Worm (Caenorhabditis elegans) whole organism, L3 larva: ENCODE measurements around the gene hnd-1.
A peak's percentile ranks its signal among the peaks of the same experiment; 100 is the strongest.

Experiments used
- R02D3.7 ChIP-seq: fragments of 150-350 bp; optimal IDR thresholded peaks from 2 replicates; lab custom pipeline; 2014; ENCODE audit warnings: missing biosample characterization, missing genetic modification characterization
- ZK546.5 ChIP-seq: sonication (generic microtip); optimal IDR thresholded peaks from 2 replicates; lab custom pipeline; 2017; ENCODE audit warnings: missing biosample characterization, missing genetic modification characterization
- aly-2 ChIP-seq: fragments of 150-350 bp; optimal IDR thresholded peaks from 2 replicates; lab custom pipeline; 2014; ENCODE audit warnings: missing biosample characterization, missing genetic modification characterization
- ama-1 ChIP-seq: fragments of 150-350 bp; optimal IDR thresholded peaks from 2 replicates; lab custom pipeline; 2018
- ceh-16 ChIP-seq: sonication (generic microtip); optimal IDR thresholded peaks from 2 replicates; lab custom pipeline; 2017; ENCODE audit warnings: missing biosample characterization, missing genetic modification characterization
- ceh-28 ChIP-seq: fragments of 150-350 bp; optimal IDR thresholded peaks from 2 replicates; lab custom pipeline; 2014; ENCODE audit warnings: missing biosample characterization, missing genetic modification reagents, missing genetic modification characterization
- ceh-82 ChIP-seq: fragments of 150-350 bp; optimal IDR thresholded peaks from 2 replicates; lab custom pipeline; 2014; ENCODE audit warnings: missing biosample characterization, missing genetic modification characterization
- ceh-9 ChIP-seq: sonication (generic microtip); optimal IDR thresholded peaks from 2 replicates; lab custom pipeline; 2018; ENCODE audit warnings: missing biosample characterization, missing genetic modification characterization
- daf-12 ChIP-seq: fragments of 150-350 bp; optimal IDR thresholded peaks from 2 replicates; lab custom pipeline; 2014; ENCODE audit warnings: missing biosample characterization, missing genetic modification reagents, missing genetic modification characterization
- egl-27 ChIP-seq: sonication (generic microtip); optimal IDR thresholded peaks from 4 replicates; lab custom pipeline; 2017; ENCODE audit warnings: missing biosample characterization, missing genetic modification reagents, missing genetic modification characterization
- egl-5 ChIP-seq: fragments of 150-350 bp; optimal IDR thresholded peaks from 2 replicates; lab custom pipeline; 2017; ENCODE audit warnings: missing biosample characterization, missing genetic modification reagents, missing genetic modification characterization, inconsistent platforms
- elt-1 ChIP-seq: fragments of 150-350 bp; optimal IDR thresholded peaks from 2 replicates; lab custom pipeline; 2014; ENCODE audit warnings: missing biosample characterization, missing genetic modification characterization
- elt-2 ChIP-seq: sonication (generic microtip); optimal IDR thresholded peaks from 2 replicates; lab custom pipeline; 2016; ENCODE audit warnings: missing genetic modification reagents, mild to moderate bottlenecking, missing genetic modification characterization, missing compliant biosample characterization
- elt-3 ChIP-seq, 3 experiments: fragments of 150-350 bp in 1 of 3; sonication (generic microtip) in 2 of 3; optimal IDR thresholded peaks; 2 replicates in 2 of 3; 4 replicates in 1 of 3; lab custom pipeline; 2014 to 2017; ENCODE audit warnings: missing biosample characterization in 3 of 3, missing genetic modification characterization in 3 of 3
- eor-1 ChIP-seq, 2 experiments: fragments of 150-350 bp; optimal IDR thresholded peaks; 2 replicates each; lab custom pipeline; 2014 to 2018; ENCODE audit warnings: missing biosample characterization in 2 of 2, missing genetic modification characterization in 2 of 2
- fkh-10 ChIP-seq: sonication (generic microtip); optimal IDR thresholded peaks from 2 replicates; lab custom pipeline; 2017; ENCODE audit warnings: missing biosample characterization, missing genetic modification reagents, missing genetic modification characterization
- fkh-2 ChIP-seq: fragments of 150-350 bp; optimal IDR thresholded peaks from 2 replicates; lab custom pipeline; 2014; ENCODE audit warnings: missing biosample characterization, missing genetic modification reagents, missing genetic modification characterization
- fos-1 ChIP-seq: fragments of 150-350 bp; optimal IDR thresholded peaks from 2 replicates; lab custom pipeline; 2014; ENCODE audit warnings: missing biosample characterization, missing genetic modification characterization
- hmg-11 ChIP-seq: sonication (generic microtip); optimal IDR thresholded peaks from 2 replicates; lab custom pipeline; 2016; ENCODE audit warnings: missing genetic modification characterization, missing compliant biosample characterization
- jun-1 ChIP-seq: fragments of 150-350 bp; optimal IDR thresholded peaks from 2 replicates; lab custom pipeline; 2014; ENCODE audit warnings: missing biosample characterization, missing genetic modification reagents, missing genetic modification characterization
- lin-15B ChIP-seq: fragments of 150-350 bp; optimal IDR thresholded peaks from 2 replicates; lab custom pipeline; 2014; ENCODE audit warnings: missing biosample characterization, missing genetic modification characterization
- lin-39 ChIP-seq: fragments of 150-350 bp; optimal IDR thresholded peaks from 2 replicates; lab custom pipeline; 2018; ENCODE audit warnings: missing biosample characterization, missing genetic modification reagents, missing genetic modification characterization
- lsy-12 ChIP-seq: sonication (generic microtip); optimal IDR thresholded peaks from 2 replicates; lab custom pipeline; 2016; ENCODE audit warnings: mild to moderate bottlenecking, missing genetic modification characterization, missing compliant biosample characterization
- mdl-1 ChIP-seq: fragments of 150-350 bp; optimal IDR thresholded peaks from 2 replicates; lab custom pipeline; 2014; ENCODE audit warnings: missing biosample characterization, missing genetic modification characterization
- mml-1 ChIP-seq: fragments of 150-350 bp; sonication (generic microtip); optimal IDR thresholded peaks from 3 replicates; lab custom pipeline; 2014; ENCODE audit warnings: missing biosample characterization, missing genetic modification characterization
- nfya-1 ChIP-seq: sonication (generic microtip); optimal IDR thresholded peaks from 2 replicates; lab custom pipeline; 2017; ENCODE audit warnings: missing genetic modification characterization, mild to moderate bottlenecking, missing compliant biosample characterization, antibody characterized with exemption, moderate library complexity; ENCODE audit not compliant: insufficient read depth
- nhr-11 ChIP-seq: fragments of 150-350 bp; optimal IDR thresholded peaks from 2 replicates; lab custom pipeline; 2014; ENCODE audit warnings: missing biosample characterization, missing genetic modification characterization
- nhr-12 ChIP-seq: fragments of 150-350 bp; optimal IDR thresholded peaks from 2 replicates; lab custom pipeline; 2014; ENCODE audit warnings: missing biosample characterization, missing genetic modification characterization
- nhr-23 ChIP-seq: fragments of 150-350 bp; optimal IDR thresholded peaks from 2 replicates; lab custom pipeline; 2014; ENCODE audit warnings: missing biosample characterization, missing genetic modification reagents, missing genetic modification characterization
- nhr-237 ChIP-seq: fragments of 150-350 bp; optimal IDR thresholded peaks from 2 replicates; lab custom pipeline; 2014; ENCODE audit warnings: missing biosample characterization, missing genetic modification characterization
- nhr-25 ChIP-seq: sonication (generic microtip); optimal IDR thresholded peaks from 2 replicates; lab custom pipeline; 2017; ENCODE audit warnings: missing biosample characterization, missing genetic modification characterization
- nhr-28 ChIP-seq: fragments of 150-350 bp; optimal IDR thresholded peaks from 2 replicates; lab custom pipeline; 2014; ENCODE audit warnings: missing biosample characterization, missing genetic modification characterization
- nhr-43 ChIP-seq: sonication (generic microtip); optimal IDR thresholded peaks from 2 replicates; lab custom pipeline; 2016; ENCODE audit warnings: mild to moderate bottlenecking, missing genetic modification characterization, missing compliant biosample characterization; ENCODE audit not compliant: poor library complexity, severe bottlenecking
- nhr-67 ChIP-seq: fragments of 150-350 bp; optimal IDR thresholded peaks from 2 replicates; lab custom pipeline; 2014; ENCODE audit warnings: missing biosample characterization, missing genetic modification characterization
- nhr-76 ChIP-seq: fragments of 150-350 bp; sonication (generic microtip); optimal IDR thresholded peaks from 5 replicates; lab custom pipeline; 2014; ENCODE audit warnings: missing biosample characterization, missing genetic modification characterization
- nhr-77 ChIP-seq: fragments of 150-350 bp; optimal IDR thresholded peaks from 2 replicates; lab custom pipeline; 2014; ENCODE audit warnings: missing biosample characterization, missing genetic modification characterization
- pha-4 ChIP-seq: fragments of 150-350 bp; optimal IDR thresholded peaks from 2 replicates; lab custom pipeline; 2014; ENCODE audit warnings: missing biosample characterization, missing genetic modification reagents, missing genetic modification characterization
- pqm-1 ChIP-seq: fragments of 150-350 bp; optimal IDR thresholded peaks from 2 replicates; lab custom pipeline; 2017; ENCODE audit warnings: missing biosample characterization, missing genetic modification characterization, inconsistent platforms
- sea-2 ChIP-seq: fragments of 150-350 bp; sonication (generic microtip); optimal IDR thresholded peaks from 4 replicates; lab custom pipeline; 2014; ENCODE audit warnings: missing biosample characterization, missing genetic modification reagents, missing genetic modification characterization
- skn-1 ChIP-seq: fragments of 150-350 bp; optimal IDR thresholded peaks from 2 replicates; lab custom pipeline; 2014; ENCODE audit warnings: missing biosample characterization, missing genetic modification characterization
- snpc-4 ChIP-seq: fragments of 150-350 bp; optimal IDR thresholded peaks from 2 replicates; lab custom pipeline; 2014; ENCODE audit warnings: missing biosample characterization, missing genetic modification characterization
- tbx-2 ChIP-seq: sonication (generic microtip); optimal IDR thresholded peaks from 2 replicates; lab custom pipeline; 2016; ENCODE audit warnings: mild to moderate bottlenecking, missing genetic modification characterization, missing compliant biosample characterization
- unc-39 ChIP-seq: sonication (generic microtip); optimal IDR thresholded peaks from 4 replicates; lab custom pipeline; 2017; ENCODE audit warnings: missing biosample characterization, missing genetic modification characterization
- unc-62 ChIP-seq: fragments of 150-350 bp; sonication (generic microtip); optimal IDR thresholded peaks from 4 replicates; lab custom pipeline; 2014; ENCODE audit warnings: missing biosample characterization, missing genetic modification reagents, missing genetic modification characterization
- zag-1 ChIP-seq: fragments of 150-350 bp; optimal IDR thresholded peaks from 2 replicates; lab custom pipeline; 2014; ENCODE audit warnings: missing biosample characterization, missing genetic modification characterization
- ztf-11 ChIP-seq: fragments of 150-350 bp; optimal IDR thresholded peaks from 2 replicates; lab custom pipeline; 2014; ENCODE audit warnings: missing biosample characterization, missing genetic modification characterization
- ztf-4 ChIP-seq: fragments of 150-350 bp; optimal IDR thresholded peaks from 2 replicates; lab custom pipeline; 2014; ENCODE audit warnings: missing biosample characterization, missing genetic modification characterization

hnd-1 gene

ce11 chrX:11710229-11710628 lies 25.9 kb downstream of the hnd-1 start, which contains the start of gene C44C10.11:
Gene C44C10.11, minus strand, starts transcription at chrX:11710343.
- TF ChIP-seq elt-3 (tag; optimal IDR thresholded peaks at IDR 0.05; lab: Kevin White, UChicago) (no peak), tbx-2 (no peak), hmg-11 (tag; lab: Kevin White, UChicago) (peak; percentile 15), R02D3.7 (tag; lab: Kevin White, UChicago) (no peak), nhr-43 (tag; lab: Kevin White, UChicago) (no peak), nhr-11 (tag; lab: Kevin White, UChicago) (no peak), elt-1 (no peak), egl-27 (tag; lab: Kevin White, UChicago) (peak; percentile 17), unc-39 (tag; lab: Kevin White, UChicago) (no peak), nhr-12 (tag; lab: Kevin White, UChicago) (no peak), ZK546.5 (no peak), zag-1 (tag; lab: Kevin White, UChicago) (no peak), ama-1 (lab: Kevin White, UChicago) (no peak), lin-15B (tag; lab: Kevin White, UChicago) (no peak), nhr-67 (tag; lab: Kevin White, UChicago) (no peak), nhr-23 (tag; lab: Kevin White, UChicago) (peak; percentile 33), fos-1 (tag; lab: Kevin White, UChicago) (no peak), mml-1 (tag; lab: Kevin White, UChicago) (no peak), nhr-25 (tag; lab: Kevin White, UChicago) (peak; percentile 49), nhr-28 (tag; lab: Kevin White, UChicago) (no peak), nfya-1 (peak; percentile 65), egl-5 (tag; lab: Kevin White, UChicago) (no peak), fkh-10 (GFP tag; lab: Kevin White, UChicago) (no peak), elt-2 (peak; percentile 81), ceh-9 (no peak), ceh-82 (tag; lab: Kevin White, UChicago) (no peak), jun-1 (peak; percentile 58), eor-1 (tag; optimal IDR thresholded peaks at IDR 0.05; lab: Kevin White, UChicago) (no peak), ceh-28 (no peak), sea-2 (GFP tag; lab: Kevin White, UChicago) (no peak), lin-39 (tag; lab: Kevin White, UChicago) (peak; percentile 39), aly-2 (tag; lab: Kevin White, UChicago) (no peak), ztf-4 (tag; lab: Kevin White, UChicago) (no peak), snpc-4 (tag; lab: Kevin White, UChicago) (no peak), skn-1 (no peak), ztf-11 (tag; lab: Kevin White, UChicago) (no peak), nhr-77 (tag; lab: Kevin White, UChicago) (no peak), fkh-2 (no peak), unc-62 (GFP tag; lab: Kevin White, UChicago) (no peak), ceh-16 (tag; lab: Kevin White, UChicago) (no peak), mdl-1 (tag; lab: Kevin White, UChicago) (no peak), nhr-237 (tag; lab: Kevin White, UChicago) (no peak), daf-12 (tag; lab: Kevin White, UChicago) (no peak), pha-4 (no peak), nhr-76 (tag; lab: Kevin White, UChicago) (no peak), pqm-1 (tag; lab: Kevin White, UChicago) (peak; percentile 87), lsy-12 (tag; lab: Kevin White, UChicago) (no peak)
